Worm (Caenorhabditis elegans) whole organism, young adult: ENCODE measurements around the gene K12B6.4.

Source experiments
- B0035.1 ChIP-seq: sonication (generic microtip); optimal IDR thresholded peaks from 2 replicates; lab custom pipeline; 2016; ENCODE audit warnings: missing genetic modification characterization, mild to moderate bottlenecking, missing compliant biosample characterization, missing genotype, missing genetic modification reagents
- B0336.3 ChIP-seq: fragments of 200-800 bp; sonication (Bioruptor generic); IDR thresholded peaks from 2 replicates; pipeline ENCODE4 v1.3.6; 2022; ENCODE audit warnings: missing genetic modification characterization, missing compliant biosample characterization
- C17E4.6 ChIP-seq: fragments of 200-800 bp; sonication (Bioruptor generic); IDR thresholded peaks from 2 replicates; pipeline ENCODE4 v1.3.6; 2022; ENCODE audit warnings: missing genetic modification reagents, missing genetic modification characterization, missing compliant biosample characterization
- F22D6.2 ChIP-seq: sonication (generic microtip); optimal IDR thresholded peaks from 2 replicates; lab custom pipeline; 2016; ENCODE audit warnings: mild to moderate bottlenecking, missing genetic modification characterization, missing compliant biosample characterization
- K11D2.4 ChIP-seq: fragments of 200-800 bp; sonication (Bioruptor generic); IDR thresholded peaks from 2 replicates; pipeline ENCODE4 v1.3.6; 2022; ENCODE audit warnings: missing genetic modification reagents, missing genetic modification characterization, missing compliant biosample characterization
- T26A5.8 ChIP-seq: sonication (generic microtip); optimal IDR thresholded peaks from 2 replicates; lab custom pipeline; 2016; ENCODE audit warnings: missing genetic modification characterization, missing compliant biosample characterization
- Y53F4B.3 ChIP-seq: fragments of 200-800 bp; sonication (Bioruptor generic); IDR thresholded peaks from 2 replicates; pipeline ENCODE4 v1.3.6; 2022; ENCODE audit warnings: missing genetic modification reagents, missing genetic modification characterization, missing compliant biosample characterization
- Y95B8A.8 ChIP-seq: fragments of 200-800 bp; sonication (Bioruptor generic); IDR thresholded peaks from 2 replicates; pipeline ENCODE4 v1.3.6; 2022; ENCODE audit warnings: missing genetic modification reagents, missing genetic modification characterization, missing compliant biosample characterization
- ZK185.1 ChIP-seq: sonication (generic microtip); optimal IDR thresholded peaks from 2 replicates; lab custom pipeline; 2016; ENCODE audit warnings: mild to moderate bottlenecking, missing genetic modification characterization, missing compliant biosample characterization; ENCODE audit not compliant: poor library complexity, severe bottlenecking
- ama-1 ChIP-seq, 3 experiments: fragments of 150-350 bp in 1 of 3; sonication (generic microtip) in 2 of 3; optimal IDR thresholded peaks; 2 replicates each; lab custom pipeline; 2014 to 2018; ENCODE audit warnings: missing biosample characterization in 2 of 3, missing genetic modification characterization in 2 of 3, missing genetic modification reagents in 2 of 3
- athp-1 ChIP-seq: sonication (generic microtip); optimal IDR thresholded peaks from 2 replicates; lab custom pipeline; 2017; ENCODE audit warnings: mild to moderate bottlenecking, missing genetic modification characterization, missing compliant biosample characterization
- attf-3 ChIP-seq: fragments of 200-800 bp; sonication (Bioruptor generic); conservative IDR thresholded peaks from 2 replicates; pipeline ENCODE4 v1.3.6; 2022; ENCODE audit warnings: missing genetic modification reagents, missing genetic modification characterization, missing compliant biosample characterization
- attf-5 ChIP-seq: fragments of 200-800 bp; sonication (Bioruptor generic); optimal IDR thresholded peaks from 2 replicates; lab custom pipeline; 2018; ENCODE audit warnings: mild to moderate bottlenecking, missing genetic modification characterization, missing compliant biosample characterization
- attf-6 ChIP-seq: fragments of 200-800 bp; sonication (Bioruptor generic); IDR thresholded peaks from 2 replicates; pipeline ENCODE4 v1.3.6; 2022; ENCODE audit warnings: missing genetic modification reagents, missing genetic modification characterization, missing compliant biosample characterization
- cebp-1 ChIP-seq, 2 experiments: fragments of 200-800 bp in 1 of 2; sonication (Bioruptor generic) in 1 of 2; sonication (generic microtip) in 1 of 2; IDR thresholded peaks in 1 of 2; optimal IDR thresholded peaks in 1 of 2; 2 replicates each; pipeline versions ENCODE4 v1.3.6 to Lab custom; 2017 to 2022; ENCODE audit warnings: missing compliant biosample characterization in 2 of 2, missing genetic modification characterization in 2 of 2, mild to moderate bottlenecking in 1 of 2, missing genetic modification reagents in 1 of 2, moderate library complexity in 1 of 2
- ceh-100 ChIP-seq: fragments of 200-800 bp; sonication (Bioruptor generic); IDR thresholded peaks from 2 replicates; pipeline ENCODE4 v1.3.6; 2022; ENCODE audit warnings: missing genetic modification reagents, missing genetic modification characterization, missing compliant biosample characterization
- ceh-27 ChIP-seq: fragments of 200-800 bp; sonication (Bioruptor generic); optimal IDR thresholded peaks from 2 replicates; lab custom pipeline; 2018; ENCODE audit warnings: mild to moderate bottlenecking, missing genetic modification characterization, moderate library complexity, missing compliant biosample characterization
- ceh-79 ChIP-seq: sonication (generic microtip); optimal IDR thresholded peaks from 2 replicates; lab custom pipeline; 2017; ENCODE audit warnings: mild to moderate bottlenecking, missing genetic modification characterization, missing compliant biosample characterization
- chd-7 ChIP-seq: sonication (generic microtip); optimal IDR thresholded peaks from 2 replicates; lab custom pipeline; 2016; ENCODE audit warnings: mild to moderate bottlenecking, missing genetic modification characterization, moderate library complexity, missing compliant biosample characterization
- die-1 ChIP-seq: sonication (generic microtip); optimal IDR thresholded peaks from 2 replicates; lab custom pipeline; 2016; ENCODE audit warnings: missing genotype, mild to moderate bottlenecking, missing genetic modification characterization, missing compliant biosample characterization
- dox-1 ChIP-seq: fragments of 200-800 bp; sonication (Bioruptor generic); IDR thresholded peaks from 2 replicates; pipeline ENCODE4 v1.3.6; 2022; ENCODE audit warnings: missing genetic modification reagents, missing genetic modification characterization, missing compliant biosample characterization
- dpff-1 ChIP-seq: sonication (generic microtip); optimal IDR thresholded peaks from 2 replicates; lab custom pipeline; 2017; ENCODE audit warnings: mild to moderate bottlenecking, missing genetic modification characterization, missing compliant biosample characterization
- dpl-1 ChIP-seq: fragments of 150-350 bp; optimal IDR thresholded peaks from 2 replicates; lab custom pipeline; 2014; ENCODE audit warnings: missing biosample characterization, missing genetic modification reagents, missing genetic modification characterization
- efl-1 ChIP-seq: fragments of 150-350 bp; optimal IDR thresholded peaks from 2 replicates; lab custom pipeline; 2014; ENCODE audit warnings: missing biosample characterization, missing genetic modification reagents, missing genetic modification characterization
- egl-18 ChIP-seq: fragments of 200-800 bp; sonication (Bioruptor generic); IDR thresholded peaks from 2 replicates; pipeline ENCODE4 v1.3.6; 2022; ENCODE audit warnings: missing genetic modification reagents, missing genetic modification characterization, missing compliant biosample characterization
- hlh-12 ChIP-seq: sonication (generic microtip); optimal IDR thresholded peaks from 2 replicates; lab custom pipeline; 2016; ENCODE audit warnings: missing genetic modification characterization, missing compliant biosample characterization
- hmg-1.2 ChIP-seq: fragments of 200-800 bp; sonication (Bioruptor generic); IDR thresholded peaks from 2 replicates; pipeline ENCODE4 v1.3.6; 2022; ENCODE audit warnings: missing genetic modification reagents, missing genetic modification characterization, missing compliant biosample characterization
- lin-40 ChIP-seq: sonication (generic microtip); optimal IDR thresholded peaks from 2 replicates; lab custom pipeline; 2016; ENCODE audit warnings: missing genetic modification characterization, mild to moderate bottlenecking, missing compliant biosample characterization, missing genotype, missing genetic modification reagents
- lin-54 ChIP-seq: fragments of 200-800 bp; sonication (Bioruptor generic); optimal IDR thresholded peaks from 2 replicates; lab custom pipeline; 2018; ENCODE audit warnings: mild to moderate bottlenecking, missing genetic modification characterization, missing compliant biosample characterization
- madf-10 ChIP-seq: sonication (generic microtip); optimal IDR thresholded peaks from 2 replicates; lab custom pipeline; 2016; ENCODE audit warnings: mild to moderate bottlenecking, missing genetic modification characterization, missing compliant biosample characterization
- mxl-1 ChIP-seq: sonication (generic microtip); optimal IDR thresholded peaks from 2 replicates; lab custom pipeline; 2016; ENCODE audit warnings: missing genetic modification characterization, missing compliant biosample characterization
- nfya-2 ChIP-seq: fragments of 200-800 bp; sonication (Bioruptor generic); IDR thresholded peaks from 2 replicates; pipeline ENCODE4 v1.3.6; 2022; ENCODE audit warnings: missing genetic modification reagents, missing genetic modification characterization, missing compliant biosample characterization
- nfyb-1 ChIP-seq: fragments of 200-800 bp; sonication (Bioruptor generic); IDR thresholded peaks from 2 replicates; pipeline ENCODE4 v1.3.6; 2022; ENCODE audit warnings: missing genetic modification reagents, missing genetic modification characterization, missing compliant biosample characterization
- nhr-27 ChIP-seq: fragments of 200-800 bp; sonication (Bioruptor generic); optimal IDR thresholded peaks from 2 replicates; lab custom pipeline; 2018; ENCODE audit warnings: mild to moderate bottlenecking, missing genetic modification characterization, moderate library complexity, missing compliant biosample characterization
- pha-4 ChIP-seq: fragments of 150-350 bp; sonication (generic microtip); optimal IDR thresholded peaks from 2 replicates; lab custom pipeline; 2014; ENCODE audit warnings: missing biosample characterization, missing genetic modification reagents, missing genetic modification characterization
- rcor-1 ChIP-seq: fragments of 200-800 bp; sonication (Bioruptor generic); IDR thresholded peaks from 2 replicates; pipeline ENCODE4 v1.3.6; 2022; ENCODE audit warnings: missing genetic modification reagents, missing genetic modification characterization, missing compliant biosample characterization
- sdz-38 ChIP-seq: sonication (generic microtip); optimal IDR thresholded peaks from 2 replicates; lab custom pipeline; 2016; ENCODE audit warnings: missing genotype, missing genetic modification characterization, missing compliant biosample characterization
- sea-2 ChIP-seq: fragments of 200-800 bp; sonication (Bioruptor generic); IDR thresholded peaks from 2 replicates; pipeline ENCODE4 v1.3.6; 2022; ENCODE audit warnings: missing genetic modification characterization, missing compliant biosample characterization
- snpc-1.3 ChIP-seq: sonication (generic microtip); optimal IDR thresholded peaks from 2 replicates; lab custom pipeline; 2017; ENCODE audit warnings: missing genetic modification characterization, mild to moderate bottlenecking, missing compliant biosample characterization, antibody characterized with exemption, moderate library complexity, missing genotype, missing genetic modification reagents; ENCODE audit not compliant: insufficient read depth
- snpc-4 ChIP-seq, 5 experiments: fragments of 150-350 bp in 1 of 5; sonication (generic microtip) in 4 of 5; optimal IDR thresholded peaks; 2 replicates each; lab custom pipeline; 2014 to 2018; ENCODE audit warnings: missing genetic modification characterization in 5 of 5, missing biosample characterization in 3 of 5, antibody characterized with exemption in 2 of 5, mild to moderate bottlenecking in 2 of 5, missing compliant biosample characterization in 2 of 5, missing genotype in 2 of 5, moderate library complexity in 2 of 5, missing genetic modification reagents in 1 of 5
- somi-1 ChIP-seq: fragments of 200-800 bp; sonication (Bioruptor generic); optimal IDR thresholded peaks from 2 replicates; lab custom pipeline; 2018; ENCODE audit warnings: mild to moderate bottlenecking, missing genetic modification characterization, missing compliant biosample characterization
- tbp1 ChIP-seq: fragments of 200-800 bp; sonication (Bioruptor generic); optimal IDR thresholded peaks from 2 replicates; lab custom pipeline; 2018; ENCODE audit warnings: mild to moderate bottlenecking, missing genetic modification characterization, missing compliant biosample characterization
- xnd-1 ChIP-seq: sonication (generic microtip); optimal IDR thresholded peaks from 2 replicates; lab custom pipeline; 2016; ENCODE audit warnings: missing genotype, missing genetic modification reagents, missing genetic modification characterization, missing compliant biosample characterization
- zfh-2 ChIP-seq: fragments of 200-800 bp; sonication (Bioruptor generic); conservative IDR thresholded peaks from 2 replicates; pipeline ENCODE4 v1.3.6; 2022; ENCODE audit warnings: missing genetic modification reagents, missing genetic modification characterization, missing compliant biosample characterization
- ztf-18 ChIP-seq: sonication (generic microtip); optimal IDR thresholded peaks from 2 replicates; lab custom pipeline; 2016; ENCODE audit warnings: missing genotype, mild to moderate bottlenecking, missing genetic modification characterization, missing compliant biosample characterization

K12B6.4 gene

DNA sequence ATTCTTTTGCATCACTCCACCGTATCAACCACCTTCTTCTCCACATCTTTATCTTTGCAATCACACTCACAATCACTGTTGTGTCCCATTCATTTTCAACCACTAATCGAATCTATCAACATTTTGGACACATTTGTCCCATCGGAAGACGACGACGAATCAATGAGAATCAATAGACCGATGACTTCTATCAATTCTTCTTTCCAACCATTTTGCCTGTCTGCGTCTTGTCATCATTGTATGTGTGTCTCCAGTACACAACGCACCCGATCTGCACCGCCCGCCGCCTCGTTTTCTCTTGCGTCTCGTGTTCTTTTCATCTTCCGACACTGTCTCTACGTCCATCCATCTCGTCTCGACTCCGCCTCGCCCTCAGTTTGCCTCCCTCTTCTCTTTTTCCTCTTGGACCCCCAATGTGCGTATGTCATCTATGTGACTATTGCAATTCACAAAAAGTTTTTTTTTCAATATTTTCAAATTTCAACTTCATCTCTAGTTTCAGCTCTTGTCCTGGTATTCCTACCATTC, 34.6 kb downstream of the K12B6.4 start, which contains the start of gene dmd-7 (continued):
- TF ChIP-seq C17E4.6 (GFP tag; lab: Robert Waterston, UW) (no peak), ceh-27 (GFP tag; lab: Kevin White, UChicago) (peak; percentile 66), B0035.1 (tag; lab: Kevin White, UChicago) (peak; percentile 27), egl-18 (no peak), tbp1 (GFP tag; lab: Kevin White, UChicago) (peak; percentile 56), hmg-1.2 (GFP tag; lab: Robert Waterston, UW) (peak; percentile 57; the same call in 1 of the 2 replicates), madf-10 (tag; lab: Kevin White, UChicago) (peak; percentile 83), ceh-100 (GFP tag; lab: Robert Waterston, UW) (no peak), nfya-2 (no peak), attf-5 (GFP tag; lab: Kevin White, UChicago) (peak; percentile 54), rcor-1 (GFP tag; lab: Robert Waterston, UW) (0 out of 2 replicates have a peak, but pooled peaks have one; percentile 36), T26A5.8 (tag; lab: Kevin White, UChicago) (no peak), pha-4 (tag; lab: Kevin White, UChicago) (no peak), dpl-1 (GFP tag; lab: Kevin White, UChicago) (no peak), hlh-12 (no peak), attf-3 (GFP tag; lab: Robert Waterston, UW) (no peak), Y95B8A.8 (GFP tag; lab: Robert Waterston, UW) (no peak), snpc-1.3 (tag; lab: Kevin White, UChicago) (no peak), ceh-79 (no peak), xnd-1 (no peak), snpc-4 (GFP tag; optimal IDR thresholded peaks at IDR 0.05; lab: Kevin White, UChicago) (no peak), snpc-4 (tag; optimal IDR thresholded peaks at IDR 0.05; lab: Kevin White, UChicago) (peak in 2 of 4 experiments; percentile 18 to 47), K11D2.4 (GFP tag; lab: Robert Waterston, UW) (peak; percentile 76), nhr-27 (tag; lab: Kevin White, UChicago) (no peak), die-1 (tag; lab: Kevin White, UChicago) (peak; percentile 72), cebp-1 (GFP tag; IDR thresholded peaks at IDR 0.05; lab: Robert Waterston, UW) (no peak), cebp-1 (tag; optimal IDR thresholded peaks at IDR 0.05; lab: Kevin White, UChicago) (peak; percentile 79), B0336.3 (GFP tag; lab: Robert Waterston, UW) (peak; percentile 58; the same call in 1 of the 2 replicates), Y53F4B.3 (no peak), F22D6.2 (tag; lab: Kevin White, UChicago) (peak; percentile 62), zfh-2 (GFP tag; lab: Robert Waterston, UW) (peak; percentile 92), efl-1 (GFP tag; lab: Kevin White, UChicago) (no peak), ztf-18 (tag; lab: Kevin White, UChicago) (peak; percentile 8), somi-1 (GFP tag; lab: Kevin White, UChicago) (peak; percentile 94)
- TF ChIP-seq, all 124 proteins: peak for 35

DNA sequence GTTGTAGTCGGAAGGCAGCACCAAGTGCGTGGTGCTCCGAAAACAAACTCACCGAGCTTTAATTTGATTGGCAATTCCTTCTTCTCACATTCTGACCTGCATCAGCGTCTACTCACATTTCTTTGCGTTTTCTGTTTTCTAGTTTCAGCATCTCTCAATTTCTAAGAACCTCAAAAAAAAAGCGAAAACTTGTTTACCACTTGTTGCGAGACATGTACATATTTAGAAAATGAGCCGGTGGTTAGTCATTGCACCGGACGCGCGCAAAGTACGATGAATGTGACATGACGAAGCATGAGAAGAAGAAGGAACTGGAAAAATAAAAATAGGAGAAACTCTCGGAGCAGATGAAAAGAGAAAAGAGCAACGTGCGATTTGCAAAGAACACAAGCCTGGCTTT, 36.4 kb downstream of the K12B6.4 start:
- TF ChIP-seq B0035.1 (tag; lab: Kevin White, UChicago) (no peak), athp-1 (no peak), ZK185.1 (no peak), sea-2 (GFP tag; lab: Robert Waterston, UW) (no peak)

DNA sequence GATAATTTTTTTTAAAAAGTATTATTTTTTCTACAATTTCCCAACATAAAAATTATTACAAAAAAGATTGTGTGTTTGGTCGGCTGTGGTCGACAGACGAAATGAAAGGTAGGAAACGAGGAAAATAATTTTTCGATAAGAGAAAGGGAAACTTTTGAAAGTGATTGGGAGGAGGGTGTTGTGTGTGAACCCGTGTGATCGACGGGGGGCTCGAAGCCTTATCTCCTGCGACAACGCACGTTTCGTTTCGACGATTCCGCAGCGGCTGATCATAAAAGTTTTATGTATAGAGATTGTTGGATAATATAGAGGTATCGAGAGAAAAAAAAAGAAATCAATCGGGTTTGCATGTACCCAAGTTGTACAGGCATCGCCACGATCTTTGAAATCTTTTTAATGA, 37.8 kb downstream of the K12B6.4 start:
- TF ChIP-seq pha-4 (tag; lab: Kevin White, UChicago), result no peak
- no peak for TF ChIP-seq sdz-38 (tag; lab: Kevin White, UChicago)
- TF ChIP-seq dox-1 (GFP tag; lab: Robert Waterston, UW), result peak; percentile 33; the same call in 1 of the 2 replicates
- peak; percentile 46 for TF ChIP-seq madf-10 (tag; lab: Kevin White, UChicago)
- TF ChIP-seq nfyb-1, result 0 out of 2 replicates have a peak, but pooled peaks have one; percentile 55
- TF ChIP-seq lin-54 (GFP tag; lab: Kevin White, UChicago), result peak; percentile 17
- TF ChIP-seq attf-6, result no peak
- peak; percentile 13 for TF ChIP-seq lin-40
- TF ChIP-seq ama-1 (optimal IDR thresholded peaks at IDR 0.05; lab: Kevin White, UChicago), result no peak
- TF ChIP-seq ama-1 (GFP tag; optimal IDR thresholded peaks at IDR 0.05; lab: Kevin White, UChicago), result no peak
- no peak for TF ChIP-seq dpff-1 (tag; lab: Kevin White, UChicago)
- peak; percentile 4 for TF ChIP-seq chd-7 (tag; lab: Kevin White, UChicago)
- 0 out of 2 replicates have a peak, but pooled peaks have one; percentile 11 for TF ChIP-seq zfh-2 (GFP tag; lab: Robert Waterston, UW)
- peak; percentile 7 for TF ChIP-seq tbp1 (GFP tag; lab: Kevin White, UChicago)
- no peak for TF ChIP-seq mxl-1
